Worm (Caenorhabditis elegans) whole organism, late embryonic: ENCODE data around the gene nspg-14.

Experiments
- C08G9.2 ChIP-seq: sonication (generic microtip); optimal IDR thresholded peaks from 2 replicates; lab custom pipeline; 2016; ENCODE audit warnings: mild to moderate bottlenecking, missing genetic modification characterization, moderate library complexity, missing compliant biosample characterization
- F13H6.1 ChIP-seq: sonication (generic microtip); optimal IDR thresholded peaks from 2 replicates; lab custom pipeline; 2016; ENCODE audit warnings: missing genetic modification characterization, missing compliant biosample characterization
- K02D7.2 ChIP-seq: sonication (generic microtip); optimal IDR thresholded peaks from 2 replicates; lab custom pipeline; 2017; ENCODE audit warnings: mild to moderate bottlenecking, missing genetic modification characterization, missing compliant biosample characterization
- K09A11.1 ChIP-seq: sonication (generic microtip); optimal IDR thresholded peaks from 2 replicates; lab custom pipeline; 2017; ENCODE audit warnings: antibody characterized with exemption, mild to moderate bottlenecking, missing genetic modification characterization, missing compliant biosample characterization; ENCODE audit not compliant: insufficient read depth
- ahr-1 ChIP-seq: sonication (generic microtip); optimal IDR thresholded peaks from 2 replicates; lab custom pipeline; 2016; ENCODE audit warnings: missing genetic modification characterization, missing compliant biosample characterization
- ama-1 ChIP-seq: fragments of 150-350 bp; optimal IDR thresholded peaks from 2 replicates; lab custom pipeline; 2014
- ceh-19 ChIP-seq: fragments of 200-800 bp; sonication (Bioruptor generic); optimal IDR thresholded peaks from 2 replicates; lab custom pipeline; 2018; ENCODE audit warnings: mild to moderate bottlenecking, missing genetic modification characterization, missing compliant biosample characterization
- ceh-22 ChIP-seq: sonication (generic microtip); optimal IDR thresholded peaks from 2 replicates; lab custom pipeline; 2017; ENCODE audit warnings: missing biosample characterization, missing genetic modification characterization
- ceh-24 ChIP-seq: sonication (generic microtip); optimal IDR thresholded peaks from 2 replicates; lab custom pipeline; 2016; ENCODE audit warnings: mild to moderate bottlenecking, missing genetic modification characterization, missing compliant biosample characterization
- ceh-30 ChIP-seq: fragments of 150-350 bp; optimal IDR thresholded peaks from 2 replicates; lab custom pipeline; 2014; ENCODE audit warnings: missing biosample characterization, missing genetic modification characterization
- ceh-34 ChIP-seq: sonication (generic microtip); optimal IDR thresholded peaks from 2 replicates; lab custom pipeline; 2016; ENCODE audit warnings: mild to moderate bottlenecking, missing genetic modification characterization, missing compliant biosample characterization
- ceh-45 ChIP-seq: fragments of 200-800 bp; sonication (Bioruptor generic); IDR thresholded peaks from 2 replicates; pipeline ENCODE4 v1.3.6; 2022; ENCODE audit warnings: missing genetic modification reagents, missing genetic modification characterization, missing compliant biosample characterization
- ceh-6 ChIP-seq: fragments of 200-800 bp; sonication (Bioruptor generic); optimal IDR thresholded peaks from 2 replicates; lab custom pipeline; 2018; ENCODE audit warnings: mild to moderate bottlenecking, missing genetic modification characterization, missing compliant biosample characterization
- che-1 ChIP-seq: sonication (generic microtip); optimal IDR thresholded peaks from 2 replicates; lab custom pipeline; 2016; ENCODE audit warnings: mild to moderate bottlenecking, missing genetic modification characterization, missing compliant biosample characterization
- elt-2 ChIP-seq: sonication (generic microtip); optimal IDR thresholded peaks from 2 replicates; lab custom pipeline; 2016; ENCODE audit warnings: missing genetic modification reagents, missing genetic modification characterization, missing compliant biosample characterization
- elt-4 ChIP-seq: sonication (generic microtip); optimal IDR thresholded peaks from 2 replicates; lab custom pipeline; 2016; ENCODE audit warnings: missing genetic modification characterization, missing compliant biosample characterization
- eyg-1 ChIP-seq: sonication (generic microtip); optimal IDR thresholded peaks from 2 replicates; lab custom pipeline; 2016; ENCODE audit warnings: missing genotype, missing genetic modification characterization, missing compliant biosample characterization
- hlh-15 ChIP-seq: sonication (generic microtip); optimal IDR thresholded peaks from 2 replicates; lab custom pipeline; 2016; ENCODE audit warnings: missing genetic modification characterization, missing compliant biosample characterization
- hlh-6 ChIP-seq: sonication (generic microtip); optimal IDR thresholded peaks from 2 replicates; lab custom pipeline; 2016; ENCODE audit warnings: missing genotype, missing genetic modification characterization, missing compliant biosample characterization
- lim-6 ChIP-seq: sonication (generic microtip); optimal IDR thresholded peaks from 2 replicates; lab custom pipeline; 2016; ENCODE audit warnings: missing genetic modification characterization, missing compliant biosample characterization
- lin-11 ChIP-seq: fragments of 200-800 bp; sonication (Bioruptor generic); optimal IDR thresholded peaks from 2 replicates; lab custom pipeline; 2018; ENCODE audit warnings: mild to moderate bottlenecking, missing genetic modification characterization, missing compliant biosample characterization
- nfya-1 ChIP-seq: sonication (generic microtip); optimal IDR thresholded peaks from 2 replicates; lab custom pipeline; 2017; ENCODE audit warnings: missing genetic modification characterization, mild to moderate bottlenecking, missing compliant biosample characterization, antibody characterized with exemption, moderate library complexity
- nhr-232 ChIP-seq: sonication (generic microtip); optimal IDR thresholded peaks from 2 replicates; lab custom pipeline; 2016; ENCODE audit warnings: missing genetic modification characterization, missing compliant biosample characterization
- npax-4 ChIP-seq: sonication (generic microtip); optimal IDR thresholded peaks from 2 replicates; lab custom pipeline; 2016; ENCODE audit warnings: missing genetic modification characterization, missing compliant biosample characterization
- odd-2 ChIP-seq: sonication (generic microtip); optimal IDR thresholded peaks from 2 replicates; lab custom pipeline; 2017; ENCODE audit warnings: antibody characterized with exemption, mild to moderate bottlenecking, missing genetic modification characterization, missing compliant biosample characterization
- pag-3 ChIP-seq: sonication (generic microtip); optimal IDR thresholded peaks from 2 replicates; lab custom pipeline; 2016; ENCODE audit warnings: missing compliant biosample characterization, missing genetic modification characterization, borderline replicate concordance
- pat-9 ChIP-seq: fragments of 200-800 bp; sonication (Bioruptor generic); optimal IDR thresholded peaks from 2 replicates; lab custom pipeline; 2018; ENCODE audit warnings: mild to moderate bottlenecking, missing genetic modification characterization, moderate library complexity, missing compliant biosample characterization
- pha-2 ChIP-seq: sonication (generic microtip); optimal IDR thresholded peaks from 2 replicates; lab custom pipeline; 2017; ENCODE audit warnings: mild to moderate bottlenecking, missing genetic modification characterization, missing compliant biosample characterization
- pha-4 ChIP-seq: fragments of 150-350 bp; optimal IDR thresholded peaks from 2 replicates; lab custom pipeline; 2018; ENCODE audit warnings: missing biosample characterization, missing genetic modification reagents, missing genetic modification characterization
- pqm-1 ChIP-seq: sonication (generic microtip); optimal IDR thresholded peaks from 2 replicates; lab custom pipeline; 2016; ENCODE audit warnings: missing genetic modification characterization, missing compliant biosample characterization
- ref-2 ChIP-seq: sonication (generic microtip); optimal IDR thresholded peaks from 2 replicates; lab custom pipeline; 2016; ENCODE audit warnings: missing genetic modification characterization, missing compliant biosample characterization
- rnt-1 ChIP-seq: sonication (generic microtip); optimal IDR thresholded peaks from 2 replicates; lab custom pipeline; 2016; ENCODE audit warnings: missing genetic modification characterization, missing compliant biosample characterization
- sdc-2 ChIP-seq: sonication (generic microtip); optimal IDR thresholded peaks from 2 replicates; lab custom pipeline; 2016; ENCODE audit warnings: missing genotype, missing genetic modification characterization, missing compliant biosample characterization
- sox-2 ChIP-seq: fragments of 200-800 bp; sonication (Bioruptor generic); IDR thresholded peaks from 2 replicates; pipeline ENCODE4 v1.3.6; 2022; ENCODE audit warnings: missing genetic modification reagents, missing genetic modification characterization, missing compliant biosample characterization
- sox-4 ChIP-seq: sonication (generic microtip); optimal IDR thresholded peaks from 2 replicates; lab custom pipeline; 2017; ENCODE audit warnings: mild to moderate bottlenecking, missing genetic modification characterization, inconsistent platforms, missing compliant biosample characterization
- syd-9 ChIP-seq: sonication (generic microtip); optimal IDR thresholded peaks from 2 replicates; lab custom pipeline; 2016; ENCODE audit warnings: mild to moderate bottlenecking, missing genetic modification characterization, moderate library complexity, missing compliant biosample characterization
- tbx-7 ChIP-seq: sonication (generic microtip); optimal IDR thresholded peaks from 2 replicates; lab custom pipeline; 2016; ENCODE audit warnings: missing genotype, missing genetic modification characterization, missing compliant biosample characterization
- ttx-3 ChIP-seq: sonication (generic microtip); optimal IDR thresholded peaks from 2 replicates; lab custom pipeline; 2016; ENCODE audit warnings: missing genetic modification reagents, missing genetic modification characterization, missing compliant biosample characterization
- unc-3 ChIP-seq, 2 experiments: fragments of 200-800 bp in 1 of 2; sonication (Bioruptor generic) in 1 of 2; sonication (generic microtip) in 1 of 2; conservative IDR thresholded peaks in 1 of 2; optimal IDR thresholded peaks in 1 of 2; 2 replicates each; pipeline versions ENCODE4 v1.3.6 to Lab custom; 2016 to 2022; ENCODE audit warnings: missing compliant biosample characterization in 2 of 2, missing genetic modification characterization in 2 of 2, missing genetic modification reagents in 1 of 2
- unc-42 ChIP-seq: sonication (generic microtip); optimal IDR thresholded peaks from 2 replicates; lab custom pipeline; 2016; ENCODE audit warnings: missing genotype, missing genetic modification characterization, missing compliant biosample characterization
- unc-86 ChIP-seq: sonication (generic microtip); optimal IDR thresholded peaks from 2 replicates; lab custom pipeline; 2016; ENCODE audit warnings: missing genetic modification characterization, missing compliant biosample characterization

nspg-14 gene

DNA sequence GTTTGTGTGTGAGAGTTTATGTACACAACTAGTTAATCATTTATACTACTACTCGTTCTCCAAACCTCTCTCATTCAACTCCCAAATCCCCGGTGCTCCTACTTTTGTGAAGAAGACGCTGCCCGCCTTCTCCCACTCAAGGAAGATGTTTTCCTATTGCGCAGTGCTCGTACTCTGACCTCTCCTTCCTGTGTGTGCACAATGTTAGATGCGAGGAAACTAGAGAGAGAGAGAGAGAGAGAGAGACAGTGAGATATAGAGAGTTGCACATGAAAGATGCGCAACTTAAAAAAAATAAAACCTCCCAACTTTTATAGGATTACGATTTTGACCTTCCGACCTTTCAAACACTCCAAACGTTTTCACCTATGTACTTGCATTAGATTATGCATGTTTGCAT is 42.3 kb upstream of the nspg-14 start:
- peak; percentile 82 for TF ChIP-seq unc-42 (tag; lab: Kevin White, UChicago)
- no peak for TF ChIP-seq hlh-15

ce11 chrX:5210927-5211655 is 41.8 kb upstream of the nspg-14 start:
- TF ChIP-seq elt-4 = no peak
- TF ChIP-seq ama-1 = no peak
- TF ChIP-seq ceh-30 (tag; lab: Kevin White, UChicago) = no peak
- TF ChIP-seq unc-42 (tag; lab: Kevin White, UChicago) = no peak
- TF ChIP-seq pqm-1 (tag; lab: Kevin White, UChicago) = no peak
- TF ChIP-seq lin-11 = no peak
- TF ChIP-seq K09A11.1 = no peak
- TF ChIP-seq ceh-45 (GFP tag; lab: Robert Waterston, UW) = no peak
- no peak for TF ChIP-seq ttx-3 (tag; lab: Kevin White, UChicago)
- no peak for TF ChIP-seq tbx-7 (tag; lab: Kevin White, UChicago)
- TF ChIP-seq C08G9.2 = no peak
- TF ChIP-seq nfya-1 (tag; lab: Kevin White, UChicago) = no peak
- TF ChIP-seq odd-2 (tag; lab: Kevin White, UChicago) = no peak
- TF ChIP-seq ref-2 (tag; lab: Kevin White, UChicago) = no peak
- TF ChIP-seq pha-4 (tag; lab: Kevin White, UChicago) = no peak
- no peak for TF ChIP-seq unc-86 (tag; lab: Kevin White, UChicago)
- no peak for TF ChIP-seq sdc-2 (tag; lab: Kevin White, UChicago)
- TF ChIP-seq elt-2 (tag; lab: Kevin White, UChicago) = no peak
- TF ChIP-seq pha-2 (tag; lab: Kevin White, UChicago) = no peak
- TF ChIP-seq ceh-6 (GFP tag; lab: Kevin White, UChicago) = no peak

ce11 chrX:5213032-5213431 is 39.8 kb upstream of the nspg-14 start:
- TF ChIP-seq eyg-1 (tag; lab: Kevin White, UChicago) = no peak
- TF ChIP-seq lim-6 (tag; lab: Kevin White, UChicago) = no peak

- peak; percentile 29 for TF ChIP-seq pqm-1 (tag; lab: Kevin White, UChicago)
- peak; percentile 88 for TF ChIP-seq elt-2 (tag; lab: Kevin White, UChicago)
- TF ChIP-seq ceh-24 (tag; lab: Kevin White, UChicago) = no peak
- no peak for TF ChIP-seq che-1 (tag; lab: Kevin White, UChicago)
- no peak for TF ChIP-seq ceh-34 (tag; lab: Kevin White, UChicago)
- no peak for TF ChIP-seq sox-2 (GFP tag; lab: Robert Waterston, UW)
- no peak for TF ChIP-seq unc-3 (GFP tag; conservative IDR thresholded peaks at IDR 0.05; lab: Robert Waterston, UW)
- no peak for TF ChIP-seq unc-3 (tag; optimal IDR thresholded peaks at IDR 0.05; lab: Kevin White, UChicago)
- TF ChIP-seq nhr-232 = no peak
- TF ChIP-seq hlh-6 (tag; lab: Kevin White, UChicago) = no peak
- TF ChIP-seq, all 69 proteins: peak for 2
Observed at ce11 chrX:5213565-5213964, 39.3 kb upstream of the nspg-14 start.

DNA sequence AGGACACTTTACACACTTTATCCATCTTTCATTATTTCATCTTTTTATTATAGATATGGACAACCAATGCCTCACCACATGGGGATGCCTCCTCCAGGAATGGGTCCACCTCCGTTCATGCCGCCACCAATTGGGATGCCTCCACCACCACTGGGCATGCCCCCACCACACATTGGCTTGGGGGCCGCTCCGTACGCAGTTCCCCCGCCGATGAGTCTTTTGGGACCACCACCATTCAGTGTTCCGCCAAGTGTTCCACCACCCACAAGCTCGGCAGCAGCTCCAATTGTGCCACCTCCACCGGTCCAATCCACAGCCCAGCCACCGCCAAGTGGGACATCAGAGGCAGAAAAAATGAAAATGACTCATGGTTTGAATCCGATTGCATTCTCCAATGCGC is 38.1 kb upstream of the nspg-14 start:
- peak; percentile 26 for TF ChIP-seq C08G9.2
- TF ChIP-seq pqm-1 (tag; lab: Kevin White, UChicago) = no peak

ce11 chrX:5216063-5216462 is 36.8 kb upstream of the nspg-14 start, which contains the start of gene hrpa-2:
Gene hrpa-2 (plus strand): TSS chrX:5216363.
- no peak for TF ChIP-seq pag-3
- TF ChIP-seq ceh-19 (GFP tag; lab: Kevin White, UChicago) = no peak
- no peak for TF ChIP-seq K02D7.2 (tag; lab: Kevin White, UChicago)
- TF ChIP-seq unc-3 (GFP tag; conservative IDR thresholded peaks at IDR 0.05; lab: Robert Waterston, UW) = no peak
- TF ChIP-seq unc-3 (tag; optimal IDR thresholded peaks at IDR 0.05; lab: Kevin White, UChicago) = no peak
- no peak for TF ChIP-seq ceh-22 (tag; lab: Kevin White, UChicago)
- TF ChIP-seq rnt-1 = no peak
- no peak for TF ChIP-seq F13H6.1
- TF ChIP-seq npax-4 (tag; lab: Kevin White, UChicago) = no peak
- TF ChIP-seq pat-9 (tag; lab: Kevin White, UChicago) = no peak
- no peak for TF ChIP-seq syd-9 (tag; lab: Kevin White, UChicago)
- no peak for TF ChIP-seq lim-6 (tag; lab: Kevin White, UChicago)
- TF ChIP-seq hlh-6 (tag; lab: Kevin White, UChicago) = no peak
- no peak for TF ChIP-seq sox-4
- TF ChIP-seq ama-1 = no peak
- TF ChIP-seq ahr-1 (tag; lab: Kevin White, UChicago) = no peak
- TF ChIP-seq elt-4 = no peak
- TF ChIP-seq hlh-15 = no peak
- TF ChIP-seq ttx-3 (tag; lab: Kevin White, UChicago) = no peak
- TF ChIP-seq, all 69 proteins: peak for 0
